Fruit fly (Drosophila melanogaster) whole organism, embryonic: Measurements from ENCODE around the gene GNBP1.

Experiments used
- BEAF-32 ChIP-seq: fragments of 200-800 bp; sonication (Bioruptor generic); optimal IDR thresholded peaks from 3 replicates; lab custom pipeline; 2017; ENCODE audit warnings: missing biosample characterization, missing genetic modification characterization, mild to moderate bottlenecking, moderate library complexity, missing genetic modification reagents
- CG10366 ChIP-seq: fragments of 200-800 bp; sonication (Bioruptor generic); IDR thresholded peaks from 2 replicates; pipeline ENCODE4 v1.3.6; 2022; ENCODE audit warnings: missing biosample characterization, missing genetic modification characterization
- CG11085 ChIP-seq: fragments of 200-800 bp; sonication (Bioruptor generic); IDR thresholded peaks from 2 replicates; pipeline ENCODE4 v1.3.6; 2022; ENCODE audit warnings: missing biosample characterization, missing genetic modification characterization
- CG11696 ChIP-seq: fragments of 200-800 bp; sonication (Bioruptor generic); IDR thresholded peaks from 2 replicates; pipeline ENCODE4 v1.3.6; 2022; ENCODE audit warnings: missing biosample characterization, missing genetic modification characterization
- CG12236 ChIP-seq: fragments of 200-800 bp; sonication (Bioruptor generic); optimal IDR thresholded peaks from 2 replicates; lab custom pipeline; 2016; ENCODE audit warnings: missing biosample characterization, missing genetic modification characterization
- CG14667 ChIP-seq: fragments of 200-800 bp; sonication (Bioruptor generic); IDR thresholded peaks from 2 replicates; pipeline ENCODE4 v1.3.6; 2022; ENCODE audit warnings: missing biosample characterization, missing genetic modification characterization
- CG14710 ChIP-seq: fragments of 200-800 bp; sonication (Bioruptor generic); optimal IDR thresholded peaks from 3 replicates; lab custom pipeline; 2019; ENCODE audit warnings: missing biosample characterization, mild to moderate bottlenecking, missing genetic modification characterization, moderate library complexity
- CG1603 ChIP-seq: fragments of 200-800 bp; sonication (Bioruptor generic); optimal IDR thresholded peaks from 2 replicates; lab custom pipeline; 2019; ENCODE audit warnings: missing biosample characterization, mild to moderate bottlenecking, missing genetic modification characterization, moderate library complexity
- CG16815 ChIP-seq: fragments of 200-800 bp; sonication (Bioruptor generic); optimal IDR thresholded peaks from 3 replicates; lab custom pipeline; 2017; ENCODE audit warnings: missing biosample characterization, mild to moderate bottlenecking, missing genetic modification characterization
- CG17612 ChIP-seq: fragments of 200-800 bp; sonication (Bioruptor generic); IDR thresholded peaks from 2 replicates; pipeline ENCODE4 v1.3.6; 2022; ENCODE audit warnings: missing biosample characterization, missing genetic modification characterization
- CG17802 ChIP-seq: fragments of 200-800 bp; sonication (Bioruptor generic); optimal IDR thresholded peaks from 2 replicates; lab custom pipeline; 2018; ENCODE audit warnings: missing biosample characterization, mild to moderate bottlenecking, missing genetic modification characterization, moderate library complexity
- CG17829 ChIP-seq: fragments of 200-800 bp; optimal IDR thresholded peaks from 2 replicates; lab custom pipeline; 2019; ENCODE audit warnings: missing biosample characterization, mild to moderate bottlenecking, missing genetic modification characterization, moderate library complexity
- CG2202 ChIP-seq: fragments of 200-800 bp; sonication (Bioruptor generic); optimal IDR thresholded peaks from 2 replicates; lab custom pipeline; 2018; ENCODE audit warnings: missing biosample characterization, mild to moderate bottlenecking, missing genetic modification characterization
- CG2678 ChIP-seq: fragments of 200-800 bp; sonication (Bioruptor generic); optimal IDR thresholded peaks from 3 replicates; lab custom pipeline; 2019; ENCODE audit warnings: missing biosample characterization, mild to moderate bottlenecking, missing genetic modification characterization, moderate library complexity
- CG4404 ChIP-seq: fragments of 200-800 bp; sonication (Bioruptor generic); IDR thresholded peaks from 2 replicates; pipeline ENCODE4 v1.3.6; 2022; ENCODE audit warnings: missing biosample characterization, missing genetic modification characterization
- CG4820 ChIP-seq: fragments of 200-800 bp; sonication (Bioruptor generic); optimal IDR thresholded peaks from 3 replicates; lab custom pipeline; 2016; ENCODE audit warnings: missing biosample characterization, missing genetic modification characterization
- CG9437 ChIP-seq: fragments of 200-800 bp; sonication (Bioruptor generic); optimal IDR thresholded peaks from 2 replicates; lab custom pipeline; 2018; ENCODE audit warnings: missing biosample characterization, mild to moderate bottlenecking, missing genetic modification characterization
- Fer2 ChIP-seq: fragments of 200-800 bp; sonication (Bioruptor generic); optimal IDR thresholded peaks from 2 replicates; lab custom pipeline; 2018; ENCODE audit warnings: missing biosample characterization, mild to moderate bottlenecking, missing genetic modification characterization, moderate library complexity
- H15 ChIP-seq: fragments of 200-800 bp; sonication (Bioruptor generic); IDR thresholded peaks from 3 replicates; pipeline ENCODE4 v1.3.6; 2022; ENCODE audit warnings: missing biosample characterization, missing genetic modification characterization
- Hmx ChIP-seq: fragments of 200-800 bp; sonication (Bioruptor generic); optimal IDR thresholded peaks from 2 replicates; lab custom pipeline; 2016; ENCODE audit warnings: missing biosample characterization, missing genetic modification characterization
- Hr78 ChIP-seq, 2 experiments: fragments of 200-800 bp in 1 of 2; fragments of >200 bp in 1 of 2; sonication (Bioruptor generic) in 1 of 2; optimal IDR thresholded peaks; 2 replicates each; lab custom pipeline; 2017 to 2019; ENCODE audit warnings: missing biosample characterization in 2 of 2, missing genetic modification characterization in 2 of 2, mild to moderate bottlenecking in 1 of 2, moderate library complexity in 1 of 2
- Nf-YB ChIP-seq: fragments of 200-800 bp; sonication (Bioruptor generic); optimal IDR thresholded peaks from 3 replicates; lab custom pipeline; 2019; ENCODE audit warnings: missing biosample characterization, mild to moderate bottlenecking, missing genetic modification characterization, moderate library complexity
- Pdp1 ChIP-seq, 2 experiments: fragments of 200-800 bp; sonication (Bioruptor generic); optimal IDR thresholded peaks; 3 replicates each; lab custom pipeline; 2016; ENCODE audit warnings: missing biosample characterization in 2 of 2, missing genetic modification characterization in 2 of 2, mild to moderate bottlenecking in 1 of 2, moderate library complexity in 1 of 2
- Sox102F ChIP-seq: fragments of 200-800 bp; sonication (Bioruptor generic); optimal IDR thresholded peaks from 2 replicates; lab custom pipeline; 2018; ENCODE audit warnings: missing biosample characterization, mild to moderate bottlenecking, missing genetic modification characterization, moderate library complexity
- Tbp ChIP-seq: fragments of >200 bp; optimal IDR thresholded peaks from 2 replicates; lab custom pipeline; 2018; ENCODE audit warnings: missing biosample characterization, missing genetic modification characterization
- az2 ChIP-seq: fragments of 200-800 bp; sonication (Bioruptor generic); optimal IDR thresholded peaks from 3 replicates; lab custom pipeline; 2016; ENCODE audit warnings: missing biosample characterization, missing genetic modification characterization
- bsh ChIP-seq, 2 experiments: fragments of 200-800 bp; sonication (Bioruptor generic); optimal IDR thresholded peaks; 2 replicates each; lab custom pipeline; 2017 to 2018; ENCODE audit warnings: mild to moderate bottlenecking in 2 of 2, missing biosample characterization in 2 of 2, missing genetic modification characterization in 2 of 2, moderate library complexity in 1 of 2
- danr ChIP-seq: fragments of 200-800 bp; sonication (Bioruptor generic); IDR thresholded peaks from 2 replicates; pipeline ENCODE4 v1.3.6; 2022; ENCODE audit warnings: missing biosample characterization, missing genetic modification characterization
- exex ChIP-seq: fragments of 200-800 bp; sonication (Bioruptor generic); optimal IDR thresholded peaks from 4 replicates; lab custom pipeline; 2018; ENCODE audit warnings: missing biosample characterization, mild to moderate bottlenecking, missing genetic modification characterization, moderate library complexity
- fd102C ChIP-seq: fragments of 200-800 bp; sonication (Bioruptor generic); optimal IDR thresholded peaks from 2 replicates; lab custom pipeline; 2018; ENCODE audit warnings: missing biosample characterization, mild to moderate bottlenecking, missing genetic modification characterization, moderate library complexity
- gem ChIP-seq: fragments of 200-800 bp; sonication (Bioruptor generic); optimal IDR thresholded peaks from 2 replicates; lab custom pipeline; 2019; ENCODE audit warnings: missing biosample characterization, mild to moderate bottlenecking, missing genetic modification characterization, moderate library complexity
- grn ChIP-seq: fragments of 200-800 bp; sonication (Bioruptor generic); optimal IDR thresholded peaks from 3 replicates; lab custom pipeline; 2017; ENCODE audit warnings: missing biosample characterization, missing genetic modification characterization
- mirr ChIP-seq: fragments of 200-800 bp; sonication (Bioruptor generic); optimal IDR thresholded peaks from 3 replicates; lab custom pipeline; 2018; ENCODE audit warnings: missing biosample characterization, mild to moderate bottlenecking, missing genetic modification characterization
- nerfin-2 ChIP-seq: fragments of 200-800 bp; sonication (Bioruptor generic); IDR thresholded peaks from 2 replicates; pipeline ENCODE4 v1.3.6; 2022; ENCODE audit warnings: missing biosample characterization, missing genetic modification characterization; ENCODE audit not compliant: partially characterized antibody
- oc ChIP-seq: fragments of 200-800 bp; sonication (Bioruptor generic); optimal IDR thresholded peaks from 2 replicates; lab custom pipeline; 2018; ENCODE audit warnings: missing biosample characterization, mild to moderate bottlenecking, missing genetic modification characterization, moderate library complexity
- pan ChIP-seq, 4 experiments: fragments of >200 bp in 3 of 4; fragments of 200-800 bp in 1 of 4; sonication (Bioruptor generic) in 1 of 4; optimal IDR thresholded peaks in 3 of 4; IDR thresholded peaks in 1 of 4; 2 replicates each; pipeline versions ENCODE4 v1.3.6 to Lab custom; 2017 to 2022; ENCODE audit warnings: missing biosample characterization in 2 of 4, missing genetic modification characterization in 2 of 4, mixed read lengths in 1 of 4
- pfk ChIP-seq: fragments of 200-800 bp; sonication (Bioruptor generic); optimal IDR thresholded peaks from 2 replicates; lab custom pipeline; 2018; ENCODE audit warnings: missing biosample characterization, mild to moderate bottlenecking, missing genetic modification characterization, moderate library complexity
- ranshi ChIP-seq: fragments of 200-800 bp; sonication (Bioruptor generic); IDR thresholded peaks from 2 replicates; pipeline ENCODE4 v1.3.6; 2022; ENCODE audit warnings: missing biosample characterization, missing genetic modification characterization
- sd ChIP-seq: fragments of 200-800 bp; sonication (Bioruptor generic); optimal IDR thresholded peaks from 3 replicates; lab custom pipeline; 2018; ENCODE audit warnings: missing biosample characterization, mild to moderate bottlenecking, missing genetic modification characterization, moderate library complexity
- sens ChIP-seq: fragments of 200-800 bp; sonication (Bioruptor generic); peaks from one replicate; lab custom pipeline; 2016; ENCODE audit warnings: missing biosample characterization, missing genetic modification characterization
- sens-2 ChIP-seq: fragments of 200-800 bp; sonication (Bioruptor generic); IDR thresholded peaks from 2 replicates; pipeline ENCODE4 v1.3.6; 2022; ENCODE audit warnings: missing biosample characterization, missing genetic modification characterization
- slou ChIP-seq: fragments of 200-800 bp; sonication (Bioruptor generic); optimal IDR thresholded peaks from 3 replicates; lab custom pipeline; 2016; ENCODE audit warnings: missing biosample characterization, missing genetic modification characterization
- sug ChIP-seq: fragments of 200-800 bp; optimal IDR thresholded peaks from 2 replicates; lab custom pipeline; 2019; ENCODE audit warnings: missing biosample characterization, mild to moderate bottlenecking, missing genetic modification characterization, moderate library complexity
- tio ChIP-seq: fragments of 200-800 bp; sonication (Bioruptor generic); optimal IDR thresholded peaks from 2 replicates; lab custom pipeline; 2017; ENCODE audit warnings: missing biosample characterization, missing genetic modification characterization, inconsistent platforms

The GNBP1 gene

dm6 chr3L:18638043-18638442 is 37.6 kb upstream of the GNBP1 start:
- TF ChIP-seq Pdp1 (GFP tag; optimal IDR thresholded peaks at IDR 0.05; lab: Kevin White, UChicago) (peak in 1 of 2 experiments; percentile 80), sens (GFP tag; lab: Kevin White, UChicago) (peak; percentile 60), grn (GFP tag; lab: Kevin White, UChicago) (peak; percentile 1), CG16815 (no peak), sd (tag; lab: Kevin White, UChicago) (peak; percentile 31), CG14667 (GFP tag; lab: Robert Waterston, UW) (no peak), mirr (no peak), sug (tag; lab: Kevin White, UChicago) (peak; percentile 26), BEAF-32 (GFP tag; lab: Kevin White, UChicago) (no peak), exex (peak; percentile 85)

dm6 chr3L:18638487-18638886 is 37.1 kb upstream of the GNBP1 start:
- TF ChIP-seq tio (GFP tag; lab: Kevin White, UChicago) (peak; percentile 18), gem (tag; lab: Kevin White, UChicago) (peak; percentile 26), CG17612 (GFP tag; lab: Robert Waterston, UW) (no peak)
- TF ChIP-seq, all 482 proteins: peak for 2

dm6 chr3L:18640584-18641527 is 34.7 kb upstream of the GNBP1 start:
- peak; percentile 97 for TF ChIP-seq H15 (GFP tag; lab: Robert Waterston, UW)
- TF ChIP-seq CG11696 (GFP tag; lab: Robert Waterston, UW): peak; percentile 91
- peak; percentile 73 to 85 for TF ChIP-seq bsh (GFP tag; optimal IDR thresholded peaks at IDR 0.05; lab: Kevin White, UChicago)
- no peak for TF ChIP-seq fd102C (GFP tag; lab: Kevin White, UChicago)
- peak; percentile 78 for TF ChIP-seq CG14710 (tag; lab: Kevin White, UChicago)
- TF ChIP-seq Nf-YB (GFP tag; lab: Kevin White, UChicago): peak; percentile 75
- TF ChIP-seq sens-2 (GFP tag; lab: Robert Waterston, UW): peak; percentile 94
- peak; percentile 86 for TF ChIP-seq Hmx
- TF ChIP-seq Hr78 (GFP tag; optimal IDR thresholded peaks at IDR 0.05; lab: Kevin White, UChicago): peak in 1 of 2 experiments; percentile 86
- peak; percentile 96 for TF ChIP-seq CG2678 (tag; lab: Kevin White, UChicago)
- TF ChIP-seq Sox102F (GFP tag; lab: Kevin White, UChicago): peak; percentile 93
- peak; percentile 92 for TF ChIP-seq danr (GFP tag; lab: Robert Waterston, UW)
- peak; percentile 90 for TF ChIP-seq CG4820 (GFP tag; lab: Kevin White, UChicago)
- TF ChIP-seq CG1603 (tag; lab: Kevin White, UChicago): peak; percentile 88
- peak; percentile 82 for TF ChIP-seq CG17829 (tag; lab: Kevin White, UChicago)
- TF ChIP-seq CG4404 (GFP tag; lab: Robert Waterston, UW): peak; percentile 93
- TF ChIP-seq ranshi: peak; percentile 99
- peak; percentile 93 for TF ChIP-seq Fer2 (tag; lab: Kevin White, UChicago)
- no peak for TF ChIP-seq Tbp
- no peak for TF ChIP-seq nerfin-2 (GFP tag; lab: Robert Waterston, UW)
- TF ChIP-seq oc (tag; lab: Kevin White, UChicago): peak; percentile 88
- TF ChIP-seq slou (GFP tag; lab: Kevin White, UChicago): peak; percentile 87
- peak; percentile 73 for TF ChIP-seq CG2202
- peak; percentile 90 for TF ChIP-seq az2 (GFP tag; lab: Kevin White, UChicago)
- no peak for TF ChIP-seq pfk (GFP tag; lab: Kevin White, UChicago)
- peak; percentile 97 for TF ChIP-seq CG11085 (GFP tag; lab: Robert Waterston, UW)
- TF ChIP-seq pan (optimal IDR thresholded peaks at IDR 0.05; lab: Kevin White, UChicago): no peak
- peak in 1 of 2 experiments; percentile 98 for TF ChIP-seq pan (GFP tag; optimal IDR thresholded peaks at IDR 0.05 in 1 of 2, IDR thresholded peaks at IDR 0.05 in 1 of 2)
- TF ChIP-seq CG10366 (GFP tag; lab: Robert Waterston, UW): peak; percentile 98
- peak; percentile 87 for TF ChIP-seq CG9437
- TF ChIP-seq CG17802 (tag; lab: Kevin White, UChicago): peak; percentile 45
- peak; percentile 72 for TF ChIP-seq CG12236 (GFP tag; lab: Kevin White, UChicago)
